Worm (Caenorhabditis elegans) whole organism, L4 larva: Measurements from ENCODE around the gene C16C10.4.

ENCODE experiments used
- aly-2 ChIP-seq: sonication (generic microtip); optimal IDR thresholded peaks from 2 replicates; lab custom pipeline; 2018; ENCODE audit warnings: missing biosample characterization, missing genetic modification characterization
- ces-1 ChIP-seq: fragments of 150-350 bp; sonication (generic microtip); optimal IDR thresholded peaks from 4 replicates; lab custom pipeline; 2014; ENCODE audit warnings: missing biosample characterization, missing genetic modification reagents, missing genetic modification characterization
- nhr-237 ChIP-seq: sonication (generic microtip); optimal IDR thresholded peaks from 2 replicates; lab custom pipeline; 2017; ENCODE audit warnings: missing biosample characterization, missing genetic modification characterization
- nhr-76 ChIP-seq: fragments of 150-350 bp; optimal IDR thresholded peaks from 2 replicates; lab custom pipeline; 2014; ENCODE audit warnings: missing biosample characterization, missing genetic modification characterization
- nhr-77 ChIP-seq: fragments of 150-350 bp; optimal IDR thresholded peaks from 2 replicates; lab custom pipeline; 2014; ENCODE audit warnings: missing biosample characterization, missing genetic modification characterization
- snpc-4 ChIP-seq: fragments of 150-350 bp; optimal IDR thresholded peaks from 2 replicates; lab custom pipeline; 2014; ENCODE audit warnings: missing biosample characterization, missing genetic modification characterization
- spr-1 ChIP-seq: sonication (generic microtip); optimal IDR thresholded peaks from 2 replicates; lab custom pipeline; 2016; ENCODE audit warnings: mild to moderate bottlenecking, missing genetic modification characterization, missing compliant biosample characterization
- zip-11 ChIP-seq: fragments of 200-800 bp; sonication (Bioruptor generic); IDR thresholded peaks from 2 replicates; pipeline ENCODE4 v1.3.6; 2022; ENCODE audit warnings: missing genetic modification characterization, missing compliant biosample characterization

DNA sequence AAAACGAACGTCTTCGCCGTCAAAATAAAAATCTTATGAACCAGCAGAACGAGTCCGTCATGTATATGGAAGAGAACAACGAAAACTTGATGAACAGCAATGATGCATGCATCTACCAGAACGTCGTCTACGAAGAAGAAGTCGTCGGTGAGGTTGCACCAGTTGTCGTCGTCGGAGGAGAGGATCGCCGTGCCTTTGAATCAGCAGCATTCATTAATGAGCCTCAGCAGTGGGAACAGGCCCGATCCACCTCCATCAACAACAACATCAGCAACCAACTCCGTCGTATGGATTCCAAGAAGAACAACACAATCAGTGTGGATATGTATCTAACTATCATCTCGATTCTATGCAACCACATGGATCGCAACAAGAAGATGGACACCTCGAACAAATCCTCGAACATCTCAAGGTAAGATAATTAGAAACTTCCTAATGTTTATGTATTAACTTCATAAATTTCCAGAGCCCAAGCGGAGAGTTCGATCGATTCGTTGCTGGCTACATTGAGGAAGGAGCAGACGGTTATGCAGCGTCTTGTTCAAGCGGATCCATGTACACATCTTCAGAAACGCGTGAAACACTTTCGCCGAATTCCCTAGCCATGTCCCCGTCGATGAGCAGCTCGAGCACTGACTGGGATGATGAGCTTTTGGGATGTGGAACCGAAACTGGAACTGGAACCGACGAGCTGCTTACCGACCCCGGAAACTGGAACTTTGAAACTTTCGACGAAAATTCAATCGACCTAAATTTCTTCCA lies 23.4 kb downstream of the C16C10.4 start:
- TF ChIP-seq spr-1 (tag; lab: Kevin White, UChicago), result no peak
- TF ChIP-seq nhr-237 (tag; lab: Kevin White, UChicago), result no peak
- TF ChIP-seq nhr-77, result no peak
- no peak for TF ChIP-seq nhr-76 (tag; lab: Kevin White, UChicago)
- no peak for TF ChIP-seq aly-2 (tag; lab: Kevin White, UChicago)
- no peak for TF ChIP-seq snpc-4 (tag; lab: Kevin White, UChicago)
- no peak for TF ChIP-seq ces-1
- TF ChIP-seq zip-11 (GFP tag; lab: Robert Waterston, UW), result no peak
